Worm (Caenorhabditis elegans): Measurements from ENCODE around the gene trpl-2.
"Not testable (repeated sequence)": the region's sequence is repeated elsewhere in the genome, so short reads cannot be mapped to it uniquely, and the experiment has no call there.

The trpl-2 gene

ce11 chrIV:4347578-4348003 lies 21.1 kb downstream of the trpl-2 start:
- TF ChIP-seq ces-1 (GFP tag; optimal IDR thresholded peaks at IDR 0.05) (no peak), snpc-4 (tag; optimal IDR thresholded peaks at IDR 0.05) (no peak), mab-5 (tag; optimal IDR thresholded peaks at IDR 0.05) (no peak), mls-2 (tag; optimal IDR thresholded peaks at IDR 0.05) (no peak), blmp-1 (tag; optimal IDR thresholded peaks at IDR 0.05) (no peak), flh-1 (GFP tag; optimal IDR thresholded peaks at IDR 0.05) (no peak), nhr-28 (tag; optimal IDR thresholded peaks at IDR 0.05) (no peak), ceh-39 (tag; optimal IDR thresholded peaks at IDR 0.05) (no peak), ceh-43 (GFP tag; optimal IDR thresholded peaks at IDR 0.05) (no peak)

ce11 chrIV:4348146-4348545 lies 21.7 kb downstream of the trpl-2 start, which contains the start of gene W03B1.5:
W03B1.5 (plus strand) TSS chrIV:4348446.
- TF ChIP-seq unc-39, lsy-2, nhr-2 (tag; optimal IDR thresholded peaks at IDR 0.05): not testable (repeated sequence)

- TF ChIP-seq M03D4.4 (tag; optimal IDR thresholded peaks at IDR 0.05) (no peak), snpc-4 (tag; optimal IDR thresholded peaks at IDR 0.05) (no peak), nhr-2 (tag; optimal IDR thresholded peaks at IDR 0.05) (no peak), nhr-237 (tag; optimal IDR thresholded peaks at IDR 0.05) (no peak), elt-1 (tag; optimal IDR thresholded peaks at IDR 0.05; ENCODE audit: borderline replicate concordance, insufficient read depth) (no peak), nhr-28 (tag; optimal IDR thresholded peaks at IDR 0.05) (no peak), flh-1 (GFP tag; optimal IDR thresholded peaks at IDR 0.05) (no peak), sptf-1 (tag; optimal IDR thresholded peaks at IDR 0.05) (no peak), sem-2 (GFP tag; optimal IDR thresholded peaks at IDR 0.05) (no peak), tbx-8 (GFP tag; optimal IDR thresholded peaks at IDR 0.05) (no peak), unc-62 (GFP tag; optimal IDR thresholded peaks at IDR 0.05) (no peak), elt-3 (tag; optimal IDR thresholded peaks at IDR 0.05) (no peak), drap-1 (GFP tag; optimal IDR thresholded peaks at IDR 0.05) (no peak)
Observed at ce11 chrIV:4356879-4357278, 30.4 kb downstream of the trpl-2 start, which contains the start of gene W03B1.9. W03B1.9 (minus strand) TSS chrIV:4356979.

ce11 chrIV:4357296-4357695 lies 30.8 kb downstream of the trpl-2 start, which contains the start of gene sars-2:
sars-2 (plus strand) TSS chrIV:4357636.
- TF ChIP-seq hlh-1 (tag; optimal IDR thresholded peaks at IDR 0.05) (no peak), lsy-2 (tag; optimal IDR thresholded peaks at IDR 0.05) (peak; percentile 41), ces-1 (GFP tag; optimal IDR thresholded peaks at IDR 0.05) (peak; percentile 31)

ce11 chrIV:4359653-4360052 lies 33.2 kb downstream of the trpl-2 start, which contains the start of gene F55F10.3:
F55F10.3 (plus strand) TSS chrIV:4359953.
- TF ChIP-seq pha-4 (tag; optimal IDR thresholded peaks at IDR 0.05): no peak
- TF ChIP-seq elt-3 (tag; optimal IDR thresholded peaks at IDR 0.05): no peak
- TF ChIP-seq unc-39 (tag; optimal IDR thresholded peaks at IDR 0.05): no peak
- no peak for TF ChIP-seq mls-2 (tag; optimal IDR thresholded peaks at IDR 0.05)
- no peak for TF ChIP-seq hlh-1 (tag; optimal IDR thresholded peaks at IDR 0.05)
- TF ChIP-seq ces-1 (GFP tag; optimal IDR thresholded peaks at IDR 0.05): no peak
- TF ChIP-seq snpc-4 (tag; optimal IDR thresholded peaks at IDR 0.05): no peak
- no peak for TF ChIP-seq drap-1 (GFP tag; optimal IDR thresholded peaks at IDR 0.05)

ce11 chrIV:4360497-4360896 lies 34.0 kb downstream of the trpl-2 start, which contains the start of gene F55F10.1:
F55F10.1 (plus strand) TSS chrIV:4360837.
- no peak for TF ChIP-seq nhr-2 (tag; optimal IDR thresholded peaks at IDR 0.05)
- TF ChIP-seq unc-62 (GFP tag; optimal IDR thresholded peaks at IDR 0.05): no peak
- TF ChIP-seq blmp-1 (tag; optimal IDR thresholded peaks at IDR 0.05): no peak
- TF ChIP-seq mep-1 (tag; optimal IDR thresholded peaks at IDR 0.05): peak; percentile 53
- TF ChIP-seq M03D4.4 (tag; optimal IDR thresholded peaks at IDR 0.05): no peak

- TF ChIP-seq unc-39 (tag; optimal IDR thresholded peaks at IDR 0.05) (no peak), sem-2 (GFP tag; optimal IDR thresholded peaks at IDR 0.05) (no peak), nhr-28 (tag; optimal IDR thresholded peaks at IDR 0.05) (no peak), flh-1 (GFP tag; optimal IDR thresholded peaks at IDR 0.05) (no peak), cnd-1 (tag; optimal IDR thresholded peaks at IDR 0.05) (no peak), nhr-237 (tag; optimal IDR thresholded peaks at IDR 0.05) (no peak), drap-1 (GFP tag; optimal IDR thresholded peaks at IDR 0.05) (no peak), elt-1 (tag; optimal IDR thresholded peaks at IDR 0.05; ENCODE audit: borderline replicate concordance, insufficient read depth) (no peak), zip-8 (tag; optimal IDR thresholded peaks at IDR 0.05) (no peak), bed-3 (GFP tag; optimal IDR thresholded peaks at IDR 0.05) (no peak), ham-2 (GFP tag; optimal IDR thresholded peaks at IDR 0.05) (no peak), pha-4 (tag; optimal IDR thresholded peaks at IDR 0.05) (no peak), snpc-4 (tag; optimal IDR thresholded peaks at IDR 0.05) (no peak), ceh-43 (GFP tag; optimal IDR thresholded peaks at IDR 0.05) (no peak), nhr-2 (tag; optimal IDR thresholded peaks at IDR 0.05) (no peak), lin-32 (GFP tag; optimal IDR thresholded peaks at IDR 0.05) (no peak), ceh-39 (tag; optimal IDR thresholded peaks at IDR 0.05) (no peak), nhr-12 (tag; optimal IDR thresholded peaks at IDR 0.05) (no peak), elt-3 (tag; optimal IDR thresholded peaks at IDR 0.05) (no peak), unc-120 (tag; optimal IDR thresholded peaks at IDR 0.05; ENCODE audit: poor library complexity, severe bottlenecking) (no peak)
Observed at ce11 chrIV:4369116-4369515, 42.7 kb downstream of the trpl-2 start.
